Fruit fly (Drosophila melanogaster): ENCODE measurements around the gene CG34109.

Gene CG34109

DNA sequence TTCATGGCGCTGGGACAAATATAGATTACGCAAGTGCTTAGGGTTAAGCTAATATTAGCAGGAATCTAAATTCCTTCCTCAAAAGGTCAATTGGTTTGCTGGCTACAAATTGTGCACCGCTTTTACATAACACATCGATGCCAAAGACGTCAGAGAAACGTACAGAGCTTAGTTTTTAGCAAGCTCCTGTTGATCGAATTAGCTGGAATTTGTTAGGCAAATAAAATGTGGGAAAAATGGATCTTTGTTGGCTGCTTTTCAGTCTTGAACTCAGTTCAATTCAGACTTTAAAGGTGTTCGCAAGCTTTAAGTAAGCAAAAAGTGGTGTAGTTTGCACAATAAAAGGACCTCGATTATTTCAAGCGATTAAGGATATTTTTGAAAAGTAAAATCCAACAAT, at the start of gene CG34109:
CG34109 (plus strand) TSS at position 301 of the 400 bp plus-strand sequence.
- TF ChIP-seq Max (GFP tag; optimal IDR thresholded peaks at IDR 0.05) (no peak), stc (GFP tag; IDR thresholded peaks at IDR 0.05) (no peak), kni (GFP tag; optimal IDR thresholded peaks at IDR 0.05) (no peak), CG7357 (GFP tag; IDR thresholded peaks at IDR 0.05) (no peak), CG16863 (GFP tag; optimal IDR thresholded peaks at IDR 0.05) (no peak), CG34422 (GFP tag; IDR thresholded peaks at IDR 0.05) (no peak), ro (GFP tag; IDR thresholded peaks at IDR 0.05) (no peak), NK7.1 (GFP tag; optimal IDR thresholded peaks at IDR 0.05) (no peak), CG9876 (GFP tag; optimal IDR thresholded peaks at IDR 0.05) (no peak), CG30020 (tag; optimal IDR thresholded peaks at IDR 0.05) (no peak), Side (GFP tag; optimal IDR thresholded peaks at IDR 0.05) (no peak), gro (GFP tag; optimal IDR thresholded peaks at IDR 0.05) (no peak), ato (GFP tag; IDR thresholded peaks at IDR 0.05; ENCODE audit: partially characterized antibody) (no peak), grn (GFP tag; optimal IDR thresholded peaks at IDR 0.05) (no peak), vnd (GFP tag; IDR thresholded peaks at IDR 0.05; ENCODE audit: partially characterized antibody) (no peak), CG12744 (GFP tag; optimal IDR thresholded peaks at IDR 0.05) (no peak), CG7987 (GFP tag; optimal IDR thresholded peaks at IDR 0.05) (no peak)

DNA sequence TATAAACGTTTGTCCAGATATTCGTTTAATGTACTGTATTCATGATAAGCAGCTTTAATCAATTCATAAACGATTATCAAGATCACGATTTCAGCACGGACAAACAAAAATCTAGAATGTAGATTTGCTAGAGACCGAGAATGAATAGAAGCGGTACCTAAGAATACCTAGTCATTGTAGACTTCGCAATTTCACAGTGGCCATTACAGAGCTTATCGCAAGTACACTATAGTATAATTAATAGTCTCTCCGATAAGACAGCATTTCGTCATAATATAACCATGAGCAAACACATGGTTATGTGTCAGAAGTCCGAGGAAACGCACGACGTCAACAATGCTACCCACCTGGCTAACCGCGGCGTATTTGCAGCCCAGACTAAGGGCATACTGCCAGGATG, 44.6 kb upstream of the CG34109 start, which contains the start of gene CG33301:
CG33301 (plus strand) TSS at position 301 of the 400 bp plus-strand sequence.
- TF ChIP-seq CG4404 (GFP tag; IDR thresholded peaks at IDR 0.05) (no peak), exex (tag; optimal IDR thresholded peaks at IDR 0.05) (peak; percentile 33), aop (GFP tag; IDR thresholded peaks at IDR 0.05) (no peak)

DNA sequence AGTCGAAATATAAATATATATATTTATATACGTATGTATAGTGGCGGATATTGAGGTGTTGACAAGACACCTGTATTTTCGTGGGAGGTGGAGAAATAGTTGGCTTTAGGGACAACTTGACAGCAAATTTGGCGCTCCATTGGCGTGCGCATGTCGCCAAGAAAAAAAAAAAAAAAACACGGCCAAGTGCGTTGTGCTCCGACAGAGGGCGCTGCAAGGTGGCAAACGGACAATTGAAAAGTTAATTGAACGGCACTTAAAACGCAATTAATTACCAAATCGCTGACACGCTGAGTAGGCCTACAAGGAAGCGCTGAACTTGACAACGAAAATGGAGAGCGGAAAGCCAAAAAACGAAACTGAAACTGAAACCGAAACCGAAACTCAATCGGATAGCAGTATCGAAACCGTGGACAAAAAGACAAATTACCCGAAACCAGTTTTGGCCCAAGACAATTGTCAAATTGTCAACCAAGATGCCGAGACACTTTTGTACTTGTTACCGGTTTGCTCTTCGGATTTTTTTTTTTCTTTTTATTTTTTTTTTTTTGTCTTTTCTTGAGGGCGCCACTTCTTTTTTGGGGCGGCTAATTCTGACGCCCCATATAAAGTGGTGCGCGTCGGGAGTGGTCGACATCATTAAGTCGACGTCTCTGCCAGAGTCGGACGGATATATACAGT, 40.2 kb upstream of the CG34109 start, which contains the start of gene Cpr31A:
Cpr31A (plus strand) TSS at position 631 of the 681 bp plus-strand sequence.
- TF ChIP-seq ab (GFP tag; optimal IDR thresholded peaks at IDR 0.05) (no peak), NK7.1 (GFP tag; optimal IDR thresholded peaks at IDR 0.05) (no peak), CG32772 (GFP tag; IDR thresholded peaks at IDR 0.05) (peak; percentile 33; the same call in 1 of the 2 replicates), Awh (GFP tag; IDR thresholded peaks at IDR 0.05) (peak; percentile 8; the same call in 1 of the 2 replicates), Blimp-1 (GFP tag; optimal IDR thresholded peaks at IDR 0.05) (peak; percentile 65), ewg (GFP tag; optimal IDR thresholded peaks at IDR 0.05) (peak; percentile 70), CG30431 (GFP tag; optimal IDR thresholded peaks at IDR 0.05) (no peak), emc (GFP tag; optimal IDR thresholded peaks at IDR 0.05) (no peak), NC2α (GFP tag; optimal IDR thresholded peaks at IDR 0.05) (no peak), crp (GFP tag; optimal IDR thresholded peaks at IDR 0.05) (no peak), CTCF (GFP tag; optimal IDR thresholded peaks at IDR 0.05) (peak; percentile 83), CG8924 (tag; optimal IDR thresholded peaks at IDR 0.05) (no peak), CG13287 (GFP tag; IDR thresholded peaks at IDR 0.05; ENCODE audit: partially characterized antibody) (no peak)

DNA sequence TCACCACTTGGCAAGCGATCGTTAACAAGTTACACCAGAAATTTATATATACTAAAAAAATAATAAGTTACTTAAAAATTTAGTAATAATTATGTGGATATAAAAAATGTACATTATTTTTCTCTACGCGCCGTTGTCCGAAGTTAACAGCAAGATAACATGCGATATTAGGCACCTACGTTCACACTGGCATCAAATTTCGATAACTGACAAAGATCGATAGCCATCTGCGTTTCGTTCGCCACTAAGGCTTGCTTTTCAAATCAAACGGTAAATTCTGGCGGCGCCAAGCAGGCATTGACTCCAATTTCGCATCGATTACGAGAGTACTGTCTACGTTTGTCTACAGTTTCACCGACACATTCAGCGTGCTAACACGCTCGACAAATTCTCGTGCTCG, 37.2 kb upstream of the CG34109 start, which contains the start of gene Pen:
Pen (plus strand) TSS at position 196 of the 400 bp plus-strand sequence.
- TF ChIP-seq CG15073 (GFP tag; optimal IDR thresholded peaks at IDR 0.05) (no peak), CG11723 (GFP tag; optimal IDR thresholded peaks at IDR 0.05) (no peak), lov (optimal IDR thresholded peaks at IDR 0.05) (no peak), lov (GFP tag; IDR thresholded peaks at IDR 0.05) (no peak), CG17186 (GFP tag; optimal IDR thresholded peaks at IDR 0.05) (peak; percentile 64), Ets97D (GFP tag; optimal IDR thresholded peaks at IDR 0.05) (peak; percentile 17), CG2120 (GFP tag; optimal IDR thresholded peaks at IDR 0.05) (no peak), PHDP (tag; optimal IDR thresholded peaks at IDR 0.05) (no peak), CG8388 (GFP tag; optimal IDR thresholded peaks at IDR 0.05) (no peak), sna (GFP tag; IDR thresholded peaks at IDR 0.05; ENCODE audit: partially characterized antibody) (peak; percentile 56; the same call in 1 of the 2 replicates), CG15514 (GFP tag; optimal IDR thresholded peaks at IDR 0.05) (peak; percentile 61), knrl (GFP tag; IDR thresholded peaks at IDR 0.05; ENCODE audit: partially characterized antibody) (peak; percentile 82), CkIIα-i1 (GFP tag; IDR thresholded peaks at IDR 0.05) (no peak), ac (GFP tag; optimal IDR thresholded peaks at IDR 0.05) (no peak), Neu2 (GFP tag; optimal IDR thresholded peaks at IDR 0.05; ENCODE audit: borderline replicate concordance) (no peak), CG12942 (GFP tag; optimal IDR thresholded peaks at IDR 0.05) (no peak)
